Worm (Caenorhabditis elegans): Measurements from ENCODE around the gene Y38H6C.9.
A peak's percentile ranks its signal among the peaks of the same experiment; 100 is the strongest.

Y38H6C.9 gene

DNA sequence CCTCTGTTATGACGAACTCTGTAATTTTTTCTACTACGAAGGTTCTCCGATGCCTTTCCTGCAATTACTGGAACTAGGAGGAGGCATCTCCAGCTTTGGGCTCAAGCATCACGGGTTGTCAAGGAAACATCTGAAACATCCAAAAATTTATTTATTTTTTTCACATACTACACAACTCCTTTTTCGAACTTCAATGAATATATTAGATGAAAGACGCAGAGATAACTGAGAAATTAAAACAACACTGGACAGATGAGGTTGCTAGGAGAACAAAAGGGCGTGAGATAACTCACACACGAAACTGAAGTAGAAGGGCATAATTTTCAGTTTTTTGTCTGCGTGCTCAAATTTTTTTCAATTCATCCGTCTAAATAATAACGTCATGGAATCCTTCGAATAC, 5.4 kb upstream of the Y38H6C.9 start, which contains the start of gene Y38H6C.13:
TSS of gene Y38H6C.13 (plus strand) at position 301 of the 400 bp plus-strand sequence.
- TF ChIP-seq elt-1 (tag; optimal IDR thresholded peaks at IDR 0.05) (no peak), nhr-43 (tag; optimal IDR thresholded peaks at IDR 0.05; ENCODE audit: poor library complexity, severe bottlenecking) (no peak), nhr-237 (tag; optimal IDR thresholded peaks at IDR 0.05) (no peak), lin-15B (tag; optimal IDR thresholded peaks at IDR 0.05) (no peak), nhr-23 (tag; optimal IDR thresholded peaks at IDR 0.05) (no peak), zag-1 (tag; optimal IDR thresholded peaks at IDR 0.05) (no peak), ceh-16 (tag; optimal IDR thresholded peaks at IDR 0.05) (no peak)

- no peak for TF ChIP-seq elt-1 (tag; optimal IDR thresholded peaks at IDR 0.05)
- TF ChIP-seq pqm-1 (tag; optimal IDR thresholded peaks at IDR 0.05): peak; percentile 89
- no peak for TF ChIP-seq snpc-4 (tag; optimal IDR thresholded peaks at IDR 0.05)
- no peak for TF ChIP-seq ceh-82 (tag; optimal IDR thresholded peaks at IDR 0.05)
- TF ChIP-seq nfya-1 (tag; optimal IDR thresholded peaks at IDR 0.05; ENCODE audit: insufficient read depth): no peak
- TF ChIP-seq mdl-1 (tag; optimal IDR thresholded peaks at IDR 0.05): no peak
- peak; percentile 41 for TF ChIP-seq skn-1 (tag; optimal IDR thresholded peaks at IDR 0.05)
- no peak for TF ChIP-seq nhr-23 (tag; optimal IDR thresholded peaks at IDR 0.05)
- TF ChIP-seq sea-2 (GFP tag; optimal IDR thresholded peaks at IDR 0.05): no peak
- TF ChIP-seq unc-62 (GFP tag; optimal IDR thresholded peaks at IDR 0.05): no peak
- TF ChIP-seq jun-1 (tag; optimal IDR thresholded peaks at IDR 0.05): peak; percentile 52
- TF ChIP-seq aly-2 (tag; optimal IDR thresholded peaks at IDR 0.05): no peak
- no peak for TF ChIP-seq ceh-28 (tag; optimal IDR thresholded peaks at IDR 0.05)
- no peak for TF ChIP-seq ceh-16 (tag; optimal IDR thresholded peaks at IDR 0.05)
- peak; percentile 82 for TF ChIP-seq elt-2 (tag; optimal IDR thresholded peaks at IDR 0.05)
- TF ChIP-seq nhr-28 (tag; optimal IDR thresholded peaks at IDR 0.05): no peak
- no peak for TF ChIP-seq nhr-25 (tag; optimal IDR thresholded peaks at IDR 0.05)
Measured at ce11 chrV:20525816-20526459, 3.9 kb upstream of the Y38H6C.9 start, which contains the start of the genes srh-166 and Y38H6C.24. TSS of gene srh-166 (minus strand) at chrV:20525866. TSS of gene Y38H6C.24 (plus strand) at chrV:20526435.

DNA sequence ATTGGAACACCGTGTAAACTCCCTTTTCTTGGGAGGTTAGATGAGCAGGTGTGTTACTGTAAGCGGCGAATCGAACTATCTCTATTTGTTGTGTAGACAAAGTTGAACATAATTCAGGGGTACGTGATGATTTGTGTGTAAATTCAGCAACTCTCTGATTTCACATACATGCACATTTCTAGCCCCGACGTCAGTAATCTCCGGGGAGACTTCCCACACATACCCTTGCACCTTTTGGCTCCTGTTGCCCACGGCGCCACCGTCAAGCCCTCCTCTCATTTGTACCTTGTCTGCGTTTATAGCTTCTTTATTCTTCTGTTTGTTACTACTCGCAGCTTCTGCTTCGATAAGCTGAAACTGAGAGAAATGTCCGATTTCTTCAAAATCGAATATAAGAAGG, 3.1 kb downstream of the Y38H6C.9 start, which contains the start of gene Y38H6C.25:
TSS of gene Y38H6C.25 (plus strand) at position 301 of the 400 bp plus-strand sequence.
- TF ChIP-seq lsy-12 (tag; optimal IDR thresholded peaks at IDR 0.05) (no peak), nhr-11 (tag; optimal IDR thresholded peaks at IDR 0.05) (no peak), fos-1 (tag; optimal IDR thresholded peaks at IDR 0.05) (no peak), nhr-43 (tag; optimal IDR thresholded peaks at IDR 0.05; ENCODE audit: poor library complexity, severe bottlenecking) (no peak), daf-12 (tag; optimal IDR thresholded peaks at IDR 0.05) (no peak), mdl-1 (tag; optimal IDR thresholded peaks at IDR 0.05) (no peak), pqm-1 (tag; optimal IDR thresholded peaks at IDR 0.05) (no peak), tbx-2 (tag; optimal IDR thresholded peaks at IDR 0.05) (no peak), ceh-82 (tag; optimal IDR thresholded peaks at IDR 0.05) (no peak), hmg-11 (tag; optimal IDR thresholded peaks at IDR 0.05) (no peak), aly-2 (tag; optimal IDR thresholded peaks at IDR 0.05) (no peak), ceh-16 (tag; optimal IDR thresholded peaks at IDR 0.05) (no peak), R02D3.7 (tag; optimal IDR thresholded peaks at IDR 0.05) (no peak), nhr-12 (tag; optimal IDR thresholded peaks at IDR 0.05) (no peak), skn-1 (tag; optimal IDR thresholded peaks at IDR 0.05) (no peak), ceh-28 (tag; optimal IDR thresholded peaks at IDR 0.05) (no peak), nhr-77 (tag; optimal IDR thresholded peaks at IDR 0.05) (no peak)

DNA sequence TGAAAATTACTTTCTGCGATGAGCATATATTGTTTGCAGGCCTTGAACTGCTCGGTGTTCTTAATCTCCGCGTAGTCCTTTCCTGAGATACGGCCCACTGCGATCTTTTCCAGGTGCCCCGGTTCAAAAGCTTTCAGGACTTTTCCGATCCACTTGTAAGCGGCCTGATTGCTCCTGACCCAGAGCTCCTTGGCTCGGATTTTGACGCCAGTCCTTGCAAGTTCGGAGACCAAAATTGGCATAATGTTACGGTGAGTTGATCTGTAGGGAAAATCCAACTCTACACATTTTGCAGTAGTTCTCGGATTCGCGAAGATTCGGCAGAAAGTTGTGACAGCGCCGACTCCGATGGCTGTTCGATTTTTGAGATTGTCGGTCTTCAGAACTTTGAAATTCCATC, 5.1 kb downstream of the Y38H6C.9 start:
- no peak for TF ChIP-seq sea-2 (GFP tag; optimal IDR thresholded peaks at IDR 0.05)
- TF ChIP-seq fkh-2 (tag; optimal IDR thresholded peaks at IDR 0.05): no peak

- no peak for TF ChIP-seq nhr-25 (tag; optimal IDR thresholded peaks at IDR 0.05)
- TF ChIP-seq nhr-23 (tag; optimal IDR thresholded peaks at IDR 0.05): no peak
- TF ChIP-seq aly-2 (tag; optimal IDR thresholded peaks at IDR 0.05): no peak
- peak; percentile 58 for TF ChIP-seq elt-2 (tag; optimal IDR thresholded peaks at IDR 0.05)
- no peak for TF ChIP-seq ceh-82 (tag; optimal IDR thresholded peaks at IDR 0.05)
- no peak for TF ChIP-seq ceh-28 (tag; optimal IDR thresholded peaks at IDR 0.05)
- TF ChIP-seq hmg-11 (tag; optimal IDR thresholded peaks at IDR 0.05): no peak
Measured at ce11 chrV:20514483-20514882, 7.6 kb downstream of the Y38H6C.9 start.
